Fruit fly (Drosophila melanogaster): Measurements from ENCODE around the gene CG42751.
A peak's percentile ranks its signal among the peaks of the same experiment; 100 is the strongest.

Gene CG42751

dm6 chr2L:11853130-11853529 lies at the start of gene CG42751:
CG42751 (plus strand) TSS chr2L:11853430.
- TF ChIP-seq CG8478 (optimal IDR thresholded peaks at IDR 0.05): no peak
- no peak for TF ChIP-seq CTCF (optimal IDR thresholded peaks at IDR 0.05)

- TF ChIP-seq CG8478 (optimal IDR thresholded peaks at IDR 0.05): no peak
- TF ChIP-seq CTCF (optimal IDR thresholded peaks at IDR 0.05): no peak
Measured at dm6 chr2L:11804228-11805044, 48.8 kb upstream of the CG42751 start.

dm6 chr2L:11806022-11806700 lies 47.1 kb upstream of the CG42751 start:
- no peak for TF ChIP-seq CG8478 (optimal IDR thresholded peaks at IDR 0.05)
- no peak for TF ChIP-seq CTCF (optimal IDR thresholded peaks at IDR 0.05)

- no peak for TF ChIP-seq CG8478 (optimal IDR thresholded peaks at IDR 0.05)
- TF ChIP-seq CTCF (optimal IDR thresholded peaks at IDR 0.05): no peak
Measured at dm6 chr2L:11806701-11807674, 46.2 kb upstream of the CG42751 start.

- TF ChIP-seq CTCF (optimal IDR thresholded peaks at IDR 0.05): no peak
- no peak for TF ChIP-seq CG8478 (optimal IDR thresholded peaks at IDR 0.05)
Measured at dm6 chr2L:11807697-11808226, 45.5 kb upstream of the CG42751 start.

dm6 chr2L:11808327-11808701 lies 44.9 kb upstream of the CG42751 start:
- TF ChIP-seq CG8478 (optimal IDR thresholded peaks at IDR 0.05) (no peak), CTCF (optimal IDR thresholded peaks at IDR 0.05) (no peak)

- TF ChIP-seq CG8478 (optimal IDR thresholded peaks at IDR 0.05) (no peak), CTCF (optimal IDR thresholded peaks at IDR 0.05) (peak in 1 of 2 experiments; percentile 16)
Measured at dm6 chr2L:11808702-11809583, 44.3 kb upstream of the CG42751 start, which contains the start of gene crol. crol (minus strand) TSS chr2L:11809438.

- TF ChIP-seq CTCF (optimal IDR thresholded peaks at IDR 0.05): no peak
- no peak for TF ChIP-seq CG8478 (optimal IDR thresholded peaks at IDR 0.05)
Measured at dm6 chr2L:11809823-11810222, 43.4 kb upstream of the CG42751 start.

- TF ChIP-seq CG8478 (optimal IDR thresholded peaks at IDR 0.05) (no peak), CTCF (optimal IDR thresholded peaks at IDR 0.05) (no peak)
Measured at dm6 chr2L:11812781-11813664, 40.2 kb upstream of the CG42751 start.

dm6 chr2L:11813665-11814087 lies 39.6 kb upstream of the CG42751 start, which contains the start of gene CycY:
CycY (minus strand) TSS chr2L:11813780.
- TF ChIP-seq CG8478 (optimal IDR thresholded peaks at IDR 0.05) (no peak), CTCF (optimal IDR thresholded peaks at IDR 0.05) (no peak)

dm6 chr2L:11816376-11816775 lies 36.9 kb upstream of the CG42751 start:
- TF ChIP-seq CG8478 (optimal IDR thresholded peaks at IDR 0.05) (no peak), CTCF (optimal IDR thresholded peaks at IDR 0.05) (peak; percentile 92 to 96)

- TF ChIP-seq CG8478 (optimal IDR thresholded peaks at IDR 0.05) (no peak), CTCF (optimal IDR thresholded peaks at IDR 0.05) (no peak)
Measured at dm6 chr2L:11823470-11824162, 29.6 kb upstream of the CG42751 start.

All from S2 (cell line).